Fruit fly (Drosophila melanogaster): ENCODE measurements around the gene AnxB9.

DNA sequence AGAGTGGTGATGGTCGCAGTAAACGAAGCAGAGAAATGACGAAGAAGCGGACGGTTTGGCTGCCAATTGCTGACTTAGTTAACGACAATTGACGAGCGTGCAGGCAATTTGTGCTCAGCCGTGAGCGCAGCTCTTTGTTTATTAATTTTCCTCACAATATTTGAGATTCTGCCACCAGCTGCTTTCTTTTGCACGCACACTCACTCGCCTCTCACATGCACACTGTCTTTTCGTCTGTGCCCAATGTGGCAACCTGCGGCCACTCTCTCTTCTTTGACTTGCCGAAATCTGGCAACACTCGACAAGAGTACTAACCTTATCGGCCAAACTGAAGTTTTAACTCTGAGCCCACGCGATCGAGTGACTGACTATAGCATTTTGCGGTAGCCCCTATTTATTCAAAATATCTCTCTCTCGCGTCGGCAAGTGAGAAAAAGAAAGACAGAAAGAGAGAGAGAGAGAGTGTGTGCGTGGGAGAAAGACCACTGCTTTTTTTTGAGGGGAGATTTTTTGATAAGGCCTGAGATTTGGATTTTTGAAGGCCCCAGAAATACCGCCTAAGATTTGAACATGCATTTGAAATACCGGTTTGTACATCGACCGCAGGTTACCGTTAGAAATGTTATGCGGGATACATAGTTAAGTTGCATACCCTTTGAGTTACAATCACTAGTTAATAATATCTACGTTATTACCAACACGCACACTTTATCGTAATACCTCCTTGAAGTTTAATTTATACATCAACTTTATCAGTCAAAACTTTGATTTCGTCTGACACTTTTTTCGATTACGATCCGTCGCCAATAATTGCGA is 4.4 kb upstream of the AnxB9 start, which contains the start of gene Mvl:
- TF ChIP-seq psq (optimal IDR thresholded peaks at IDR 0.05) = no peak
- no peak for TF ChIP-seq Sin3A (optimal IDR thresholded peaks at IDR 0.05)
- no peak for TF ChIP-seq ttk (optimal IDR thresholded peaks at IDR 0.05)

All from Kc167 (cell line).